Fruit fly (Drosophila melanogaster) whole organism: Measurements from ENCODE around the gene Dic1.

Experiments used
- Dll ChIP-seq: fragments of >200 bp; optimal IDR thresholded peaks from 2 replicates; lab custom pipeline; 2017
- EcR ChIP-seq, 2 experiments: fragments of >200 bp; optimal IDR thresholded peaks; 2 replicates each; lab custom pipeline; 2017; ENCODE audit warnings: missing biosample characterization in 2 of 2, missing genetic modification characterization in 2 of 2, missing genetic modification reagents in 2 of 2

DNA sequence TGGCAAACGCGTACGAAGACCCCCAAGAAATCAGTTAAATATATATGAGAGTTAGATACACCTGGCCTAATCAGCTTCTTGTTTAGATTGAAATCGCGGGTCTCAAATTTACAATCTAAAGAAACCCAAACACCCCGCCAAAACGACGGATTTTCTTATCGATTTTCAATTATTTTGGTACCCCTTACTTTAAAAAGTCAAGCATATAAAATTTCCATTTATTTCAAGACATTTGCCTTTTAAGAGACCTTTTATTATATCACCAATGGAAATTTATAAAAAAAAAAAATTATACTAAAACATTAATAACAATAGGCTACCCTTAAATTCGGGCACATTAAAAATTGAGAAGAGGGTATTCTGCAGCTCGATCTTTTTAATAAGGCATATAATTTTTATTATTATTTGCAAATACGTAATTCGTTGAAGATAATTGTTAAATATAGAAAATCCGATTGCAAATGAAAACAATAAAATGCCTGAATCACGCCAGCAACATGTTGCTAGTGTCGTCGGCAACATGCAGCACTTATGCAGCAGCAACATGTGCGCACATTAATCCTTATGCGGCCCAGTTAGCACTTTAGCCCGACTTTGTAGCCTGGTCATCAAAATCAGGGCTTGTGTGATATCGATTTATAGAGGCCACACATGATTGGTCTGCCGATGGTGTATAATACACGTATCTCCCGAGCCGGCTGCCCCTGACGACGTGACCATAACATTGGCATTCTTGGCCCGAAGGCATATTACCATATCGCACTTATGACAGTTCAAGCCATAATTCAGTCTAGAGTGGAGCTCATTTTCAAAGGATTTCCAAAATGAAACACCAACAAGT, 7.3 kb downstream of the Dic1 start, which contains the start of the genes Lip3 and CG34309:
- TF ChIP-seq Dll (lab: Kevin White, UChicago), result no peak
- TF ChIP-seq EcR (GFP tag; optimal IDR thresholded peaks at IDR 0.05; lab: Kevin White, UChicago), result no peak
